Fruit fly (Drosophila melanogaster) whole organism, adult: ENCODE results near the gene CG1622.

ENCODE experiments used
- CG11617 ChIP-seq: fragments of 200-800 bp; sonication (Bioruptor generic); optimal IDR thresholded peaks from 2 replicates; lab custom pipeline; 2017; ENCODE audit warnings: mild to moderate bottlenecking, missing biosample characterization, missing genetic modification reagents, missing genetic modification characterization
- CG12768 ChIP-seq: fragments of 200-800 bp; sonication (Bioruptor generic); optimal IDR thresholded peaks from 2 replicates; lab custom pipeline; 2017; ENCODE audit warnings: missing biosample characterization, missing genetic modification characterization, mild to moderate bottlenecking, moderate library complexity, missing genetic modification reagents
- CG14711 ChIP-seq: fragments of 200-800 bp; sonication (Bioruptor generic); optimal IDR thresholded peaks from 2 replicates; lab custom pipeline; 2018; ENCODE audit warnings: missing biosample characterization, mild to moderate bottlenecking, missing genetic modification characterization, moderate library complexity
- CG1620 ChIP-seq: fragments of 200-800 bp; sonication (Bioruptor generic); optimal IDR thresholded peaks from 2 replicates; lab custom pipeline; 2016; ENCODE audit warnings: missing biosample characterization, missing genetic modification characterization
- CG33017 ChIP-seq: fragments of 200-800 bp; sonication (Bioruptor generic); optimal IDR thresholded peaks from 2 replicates; lab custom pipeline; 2018; ENCODE audit warnings: missing biosample characterization, mild to moderate bottlenecking, missing genetic modification characterization, moderate library complexity
- CG5204 ChIP-seq: fragments of 200-800 bp; sonication (Bioruptor generic); optimal IDR thresholded peaks from 2 replicates; lab custom pipeline; 2016; ENCODE audit warnings: missing biosample characterization, missing genetic modification characterization
- CG7045 ChIP-seq: fragments of 200-800 bp; sonication (Bioruptor generic); optimal IDR thresholded peaks from 2 replicates; lab custom pipeline; 2017; ENCODE audit warnings: missing biosample characterization, mild to moderate bottlenecking, missing genetic modification characterization
- CG7101 ChIP-seq: fragments of 200-800 bp; sonication (Bioruptor generic); optimal IDR thresholded peaks from 2 replicates; lab custom pipeline; 2018; ENCODE audit warnings: missing biosample characterization, mild to moderate bottlenecking, missing genetic modification characterization, moderate library complexity
- Clk ChIP-seq: fragments of 200-800 bp; sonication (Bioruptor generic); optimal IDR thresholded peaks from 2 replicates; lab custom pipeline; 2017; ENCODE audit warnings: missing biosample characterization, missing genetic modification characterization
- Crg-1 ChIP-seq: fragments of 200-800 bp; sonication (Bioruptor generic); optimal IDR thresholded peaks from 2 replicates; lab custom pipeline; 2016; ENCODE audit warnings: missing biosample characterization, missing genetic modification characterization
- Hr96 ChIP-seq: fragments of 200-800 bp; sonication (Bioruptor generic); optimal IDR thresholded peaks from 2 replicates; lab custom pipeline; 2016; ENCODE audit warnings: missing biosample characterization, missing genetic modification characterization
- Mnt ChIP-seq: fragments of 200-800 bp; sonication (Bioruptor generic); optimal IDR thresholded peaks from 2 replicates; lab custom pipeline; 2016; ENCODE audit warnings: missing biosample characterization, mild to moderate bottlenecking, missing genetic modification characterization
- bab1 ChIP-seq: fragments of 200-800 bp; sonication (Bioruptor generic); optimal IDR thresholded peaks from 3 replicates; lab custom pipeline; 2019; ENCODE audit warnings: missing biosample characterization, mild to moderate bottlenecking, missing genetic modification characterization, moderate library complexity
- cic ChIP-seq: fragments of 200-800 bp; sonication (Bioruptor generic); optimal IDR thresholded peaks from 2 replicates; lab custom pipeline; 2017; ENCODE audit warnings: missing biosample characterization, mild to moderate bottlenecking, missing genetic modification characterization, moderate library complexity
- cnc ChIP-seq, 2 experiments: fragments of >200 bp; optimal IDR thresholded peaks; 2 replicates each; lab custom pipeline; 2017
- kay ChIP-seq: fragments of 200-800 bp; sonication (Bioruptor generic); peaks from one replicate; lab custom pipeline; 2016; ENCODE audit warnings: missing biosample characterization, missing genetic modification characterization, borderline replicate concordance
- ovo ChIP-seq: fragments of 200-800 bp; sonication (Bioruptor generic); optimal IDR thresholded peaks from 2 replicates; lab custom pipeline; 2016; ENCODE audit warnings: missing biosample characterization, missing genetic modification characterization
- pad ChIP-seq: fragments of 200-800 bp; sonication (Bioruptor generic); optimal IDR thresholded peaks from 3 replicates; lab custom pipeline; 2017; ENCODE audit warnings: missing biosample characterization, missing genetic modification characterization, mild to moderate bottlenecking, moderate library complexity, missing genetic modification reagents
- tj ChIP-seq: fragments of 200-800 bp; sonication (Bioruptor generic); optimal IDR thresholded peaks from 3 replicates; lab custom pipeline; 2017; ENCODE audit warnings: missing biosample characterization, mild to moderate bottlenecking, missing genetic modification characterization, moderate library complexity
- toe ChIP-seq: fragments of 200-800 bp; sonication (Bioruptor generic); optimal IDR thresholded peaks from 2 replicates; lab custom pipeline; 2016; ENCODE audit warnings: missing biosample characterization, missing genetic modification characterization

Gene CG1622

DNA sequence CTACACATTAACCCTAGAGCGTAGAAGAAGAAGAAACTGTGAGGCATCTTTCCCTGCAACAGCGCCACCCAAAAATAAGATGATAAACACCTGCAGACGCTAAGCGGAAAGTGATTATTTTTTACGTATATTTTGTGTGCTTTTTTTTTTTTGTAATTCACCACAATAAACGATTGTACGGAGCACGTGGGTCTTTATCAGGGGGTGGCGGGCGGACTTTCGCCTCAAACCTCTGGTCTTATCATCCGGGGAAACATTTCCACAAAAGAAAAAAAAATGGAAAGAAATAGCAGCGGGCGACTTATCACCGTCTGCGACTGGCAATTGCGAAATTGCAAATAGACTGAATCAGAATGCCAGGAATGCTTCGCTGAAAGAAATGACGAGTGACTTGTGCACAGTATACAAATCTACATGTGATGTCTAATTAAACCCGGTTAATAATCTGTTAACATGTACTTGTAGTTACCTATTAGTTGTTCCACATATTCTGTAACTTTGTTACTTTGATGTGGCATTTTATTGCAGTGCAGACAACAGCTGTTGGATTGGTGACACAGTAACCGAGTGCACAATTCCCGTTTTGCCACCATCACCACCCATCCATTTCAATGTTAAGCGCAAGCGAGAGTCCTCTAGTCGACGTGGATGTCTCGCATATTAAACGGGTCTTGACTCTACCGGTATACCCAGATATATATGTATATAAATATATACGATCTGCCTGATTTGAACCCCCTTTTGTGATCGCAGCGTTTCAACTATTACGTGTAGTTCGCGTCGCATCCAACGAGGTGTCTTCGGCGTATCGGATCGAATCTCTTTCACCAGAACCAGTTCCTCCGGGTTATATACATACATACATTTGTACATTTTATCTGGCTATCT is 35.2 kb downstream of the CG1622 start:
- TF ChIP-seq kay (GFP tag; lab: Kevin White, UChicago) (peak; percentile 92), Clk (GFP tag; lab: Kevin White, UChicago) (no peak), CG5204 (GFP tag; lab: Kevin White, UChicago) (no peak), CG7045 (GFP tag; lab: Kevin White, UChicago) (peak; percentile 19), CG33017 (peak; percentile 73), cnc (optimal IDR thresholded peaks at IDR 0.05; lab: Kevin White, UChicago) (no peak), Crg-1 (GFP tag; lab: Kevin White, UChicago) (peak; percentile 62), CG7101 (tag; lab: Kevin White, UChicago) (peak; percentile 84), CG1620 (GFP tag; lab: Kevin White, UChicago) (no peak), CG11617 (peak; percentile 62), tj (peak; percentile 61), cic (GFP tag; lab: Kevin White, UChicago) (peak; percentile 44), toe (GFP tag; lab: Kevin White, UChicago) (no peak), CG14711 (tag; lab: Kevin White, UChicago) (peak; percentile 82), Hr96 (peak; percentile 56), ovo (GFP tag; lab: Kevin White, UChicago) (peak; percentile 89), pad (GFP tag; lab: Kevin White, UChicago) (peak; percentile 50), Mnt (GFP tag; lab: Kevin White, UChicago) (peak; percentile 93), CG12768 (GFP tag; lab: Kevin White, UChicago) (peak; percentile 55), bab1 (peak; percentile 35)

dm6 chrX:13332702-13333243 is 35.9 kb downstream of the CG1622 start:
- TF ChIP-seq CG1620 (GFP tag; lab: Kevin White, UChicago), result no peak
- TF ChIP-seq CG7045 (GFP tag; lab: Kevin White, UChicago), result no peak
- TF ChIP-seq CG5204 (GFP tag; lab: Kevin White, UChicago), result no peak
- no peak for TF ChIP-seq CG11617
- TF ChIP-seq toe (GFP tag; lab: Kevin White, UChicago), result no peak
- no peak for TF ChIP-seq Clk (GFP tag; lab: Kevin White, UChicago)
- no peak for TF ChIP-seq cic (GFP tag; lab: Kevin White, UChicago)
- no peak for TF ChIP-seq Mnt (GFP tag; lab: Kevin White, UChicago)
- TF ChIP-seq Crg-1 (GFP tag; lab: Kevin White, UChicago), result no peak
- no peak for TF ChIP-seq CG7101 (tag; lab: Kevin White, UChicago)
- TF ChIP-seq CG14711 (tag; lab: Kevin White, UChicago), result no peak
- no peak for TF ChIP-seq bab1
- no peak for TF ChIP-seq CG33017
- TF ChIP-seq CG12768 (GFP tag; lab: Kevin White, UChicago), result no peak
- TF ChIP-seq Hr96, result no peak
- no peak for TF ChIP-seq tj

dm6 chrX:13334434-13335146 is 37.7 kb downstream of the CG1622 start:
- TF ChIP-seq cic (GFP tag; lab: Kevin White, UChicago) (no peak), pad (GFP tag; lab: Kevin White, UChicago) (peak; percentile 76), Clk (GFP tag; lab: Kevin White, UChicago) (no peak), Hr96 (peak; percentile 51), kay (GFP tag; lab: Kevin White, UChicago) (no peak), CG11617 (no peak), Mnt (GFP tag; lab: Kevin White, UChicago) (peak; percentile 60), CG12768 (GFP tag; lab: Kevin White, UChicago) (no peak), bab1 (peak; percentile 59), toe (GFP tag; lab: Kevin White, UChicago) (no peak), CG7101 (tag; lab: Kevin White, UChicago) (peak; percentile 81), ovo (GFP tag; lab: Kevin White, UChicago) (peak; percentile 66), Crg-1 (GFP tag; lab: Kevin White, UChicago) (peak; percentile 89), CG14711 (tag; lab: Kevin White, UChicago) (peak; percentile 55), CG5204 (GFP tag; lab: Kevin White, UChicago) (no peak), CG1620 (GFP tag; lab: Kevin White, UChicago) (peak; percentile 93), CG33017 (peak; percentile 13), cnc (optimal IDR thresholded peaks at IDR 0.05; lab: Kevin White, UChicago) (no peak), CG7045 (GFP tag; lab: Kevin White, UChicago) (no peak)

DNA sequence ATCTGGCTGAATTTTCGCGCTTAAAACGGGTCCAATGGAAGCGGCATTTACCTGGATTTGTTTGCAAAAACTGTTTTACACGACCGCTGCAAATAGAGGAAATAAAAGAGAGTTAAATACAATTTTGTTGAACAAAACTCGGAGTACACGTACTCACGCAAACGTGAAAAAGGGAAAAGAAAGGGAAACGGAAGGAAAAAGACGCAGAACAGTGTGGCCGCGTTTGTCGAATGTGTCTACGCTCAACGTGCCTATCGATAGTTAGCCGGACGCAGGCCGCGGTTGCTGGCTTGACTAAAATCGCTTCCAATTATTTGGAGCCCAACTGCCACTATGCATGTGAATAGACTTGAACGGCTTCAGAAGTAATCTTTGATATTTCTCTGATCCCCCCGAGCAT is 40.6 kb downstream of the CG1622 start, which contains the start of gene RpS15Aa:
Gene RpS15Aa, minus strand, starts transcription at position 252 of the 400 bp plus-strand sequence.
- TF ChIP-seq CG5204 (GFP tag; lab: Kevin White, UChicago), result no peak
- TF ChIP-seq ovo (GFP tag; lab: Kevin White, UChicago), result peak; percentile 95
- no peak for TF ChIP-seq CG7045 (GFP tag; lab: Kevin White, UChicago)
- TF ChIP-seq CG1620 (GFP tag; lab: Kevin White, UChicago), result peak; percentile 97
- peak; percentile 45 for TF ChIP-seq toe (GFP tag; lab: Kevin White, UChicago)
- no peak for TF ChIP-seq cnc (optimal IDR thresholded peaks at IDR 0.05; lab: Kevin White, UChicago)
- TF ChIP-seq cic (GFP tag; lab: Kevin White, UChicago), result peak; percentile 38
- TF ChIP-seq CG12768 (GFP tag; lab: Kevin White, UChicago), result peak; percentile 44
- peak; percentile 70 for TF ChIP-seq pad (GFP tag; lab: Kevin White, UChicago)
- TF ChIP-seq Crg-1 (GFP tag; lab: Kevin White, UChicago), result peak; percentile 92
- no peak for TF ChIP-seq kay (GFP tag; lab: Kevin White, UChicago)
- TF ChIP-seq Hr96, result peak; percentile 94
- peak; percentile 64 for TF ChIP-seq CG14711 (tag; lab: Kevin White, UChicago)
- peak; percentile 38 for TF ChIP-seq tj
- peak; percentile 87 for TF ChIP-seq bab1
- TF ChIP-seq CG7101 (tag; lab: Kevin White, UChicago), result peak; percentile 89
- peak; percentile 16 for TF ChIP-seq Clk (GFP tag; lab: Kevin White, UChicago)
- peak; percentile 90 for TF ChIP-seq CG11617
- TF ChIP-seq CG33017, result peak; percentile 12
- peak; percentile 91 for TF ChIP-seq Mnt (GFP tag; lab: Kevin White, UChicago)
